Fruit fly (Drosophila melanogaster): ENCODE data around the gene CG31643.

Gene CG31643

dm6 chr2L:6047528-6048160 lies 9.7 kb downstream of the CG31643 start, which contains the start of gene IPIP (continued):
- TF ChIP-seq CG2199 (GFP tag; IDR thresholded peaks at IDR 0.05) (peak; percentile 56; the same call in 1 of the 3 replicates), pb (GFP tag; optimal IDR thresholded peaks at IDR 0.05) (no peak), bigmax (GFP tag; optimal IDR thresholded peaks at IDR 0.05) (peak; percentile 28), NK7.1 (GFP tag; optimal IDR thresholded peaks at IDR 0.05) (no peak), otp (GFP tag; IDR thresholded peaks at IDR 0.05) (peak; percentile 34; the same call in 1 of the 3 replicates), Rx (GFP tag; IDR thresholded peaks at IDR 0.05) (peak; percentile 43; the same call in 1 of the 2 replicates), CG12236 (GFP tag; optimal IDR thresholded peaks at IDR 0.05) (no peak), CG17328 (GFP tag; IDR thresholded peaks at IDR 0.05) (peak; percentile 55; the same call in 1 of the 2 replicates), bsh (GFP tag; optimal IDR thresholded peaks at IDR 0.05) (peak in 1 of 2 experiments; percentile 3), grn (GFP tag; optimal IDR thresholded peaks at IDR 0.05) (no peak), al (GFP tag; IDR thresholded peaks at IDR 0.05) (0 out of 2 replicates have a peak, but pooled peaks have one; percentile 8), CG12391 (tag; optimal IDR thresholded peaks at IDR 0.05) (peak; percentile 12), CG34376 (GFP tag; optimal IDR thresholded peaks at IDR 0.05) (peak; percentile 24), run (tag; optimal IDR thresholded peaks at IDR 0.05) (no peak), CG2116 (GFP tag; optimal IDR thresholded peaks at IDR 0.05) (peak; percentile 10), CG12769 (tag; optimal IDR thresholded peaks at IDR 0.05) (peak; percentile 31), chn (GFP tag; optimal IDR thresholded peaks at IDR 0.05) (peak; percentile 62), CG12155 (GFP tag; optimal IDR thresholded peaks at IDR 0.05) (peak; percentile 53), gcm2 (GFP tag; optimal IDR thresholded peaks at IDR 0.05) (peak; percentile 30), odd (GFP tag; optimal IDR thresholded peaks at IDR 0.05) (peak; percentile 6), zfh2 (GFP tag; optimal IDR thresholded peaks at IDR 0.05) (peak; percentile 9), Dip3 (GFP tag; optimal IDR thresholded peaks at IDR 0.05) (no peak), CG32532 (GFP tag; IDR thresholded peaks at IDR 0.05) (peak; percentile 67), sima (GFP tag; optimal IDR thresholded peaks at IDR 0.05) (no peak), ara (GFP tag; IDR thresholded peaks at IDR 0.05) (peak; percentile 32; the same call in 1 of the 2 replicates), CG4730 (GFP tag; IDR thresholded peaks at IDR 0.05) (no peak), jing (GFP tag; optimal IDR thresholded peaks at IDR 0.05) (no peak), sr (GFP tag; IDR thresholded peaks at IDR 0.05) (0 out of 3 replicates have a peak, but pooled peaks have one; percentile 3), p53 (GFP tag; optimal IDR thresholded peaks at IDR 0.05) (no peak), CG6254 (GFP tag; optimal IDR thresholded peaks at IDR 0.05) (peak; percentile 100), CG2889 (GFP tag; IDR thresholded peaks at IDR 0.05) (no peak), tgo (GFP tag; IDR thresholded peaks at IDR 0.05) (peak; percentile 29; the same call in 1 of the 3 replicates), ftz-f1 (GFP tag; optimal IDR thresholded peaks at IDR 0.05) (peak; percentile 66), Dek (tag; optimal IDR thresholded peaks at IDR 0.05) (no peak), CG13287 (GFP tag; IDR thresholded peaks at IDR 0.05; ENCODE audit: partially characterized antibody) (peak; percentile 83), exex (tag; optimal IDR thresholded peaks at IDR 0.05) (no peak), CG15479 (GFP tag; optimal IDR thresholded peaks at IDR 0.05) (no peak), Rfx (GFP tag; IDR thresholded peaks at IDR 0.05) (peak; percentile 74), Nf-YC (tag; optimal IDR thresholded peaks at IDR 0.05) (peak; percentile 27), phol (tag; optimal IDR thresholded peaks at IDR 0.05) (peak; percentile 39), HLH4C (GFP tag; IDR thresholded peaks at IDR 0.05; ENCODE audit: partially characterized antibody) (peak; percentile 74), H2.0 (GFP tag; IDR thresholded peaks at IDR 0.05) (no peak), crol (GFP tag; IDR thresholded peaks at IDR 0.05) (no peak), CG13123 (GFP tag; optimal IDR thresholded peaks at IDR 0.05) (no peak), CG14667 (GFP tag; IDR thresholded peaks at IDR 0.05) (peak; percentile 18; the same call in 1 of the 2 replicates), CG15601 (tag; optimal IDR thresholded peaks at IDR 0.05) (no peak), MTF-1 (GFP tag; optimal IDR thresholded peaks at IDR 0.05; ENCODE audit: borderline replicate concordance) (peak; percentile 29), CG14710 (tag; optimal IDR thresholded peaks at IDR 0.05) (peak; percentile 99), CG6175 (GFP tag; IDR thresholded peaks at IDR 0.05) (0 out of 3 replicates have a peak, but pooled peaks have one; percentile 20), kah (GFP tag; optimal IDR thresholded peaks at IDR 0.05) (no peak)

Measured in whole organism, embryonic.